Worm (Caenorhabditis elegans) whole organism, young adult: ENCODE data around the gene flp-32.

Experiments used
- B0261.1 ChIP-seq: sonication (generic microtip); optimal IDR thresholded peaks from 2 replicates; lab custom pipeline; 2016; ENCODE audit warnings: mild to moderate bottlenecking, missing genetic modification characterization, moderate library complexity, missing compliant biosample characterization
- B0336.3 ChIP-seq: fragments of 200-800 bp; sonication (Bioruptor generic); IDR thresholded peaks from 2 replicates; pipeline ENCODE4 v1.3.6; 2022; ENCODE audit warnings: missing genetic modification characterization, missing compliant biosample characterization
- C17E4.6 ChIP-seq: fragments of 200-800 bp; sonication (Bioruptor generic); IDR thresholded peaks from 2 replicates; pipeline ENCODE4 v1.3.6; 2022; ENCODE audit warnings: missing genetic modification reagents, missing genetic modification characterization, missing compliant biosample characterization
- F52B5.7 ChIP-seq: sonication (generic microtip); optimal IDR thresholded peaks from 2 replicates; lab custom pipeline; 2016; ENCODE audit warnings: mild to moderate bottlenecking, missing genetic modification characterization, missing compliant biosample characterization
- F55B11.4 ChIP-seq: sonication (generic microtip); optimal IDR thresholded peaks from 2 replicates; lab custom pipeline; 2016; ENCODE audit warnings: missing compliant biosample characterization, missing genetic modification characterization, borderline replicate concordance; ENCODE audit not compliant: insufficient read depth
- F57C9.4 ChIP-seq: sonication (generic microtip); optimal IDR thresholded peaks from 2 replicates; lab custom pipeline; 2017; ENCODE audit warnings: mild to moderate bottlenecking, missing genetic modification characterization, missing compliant biosample characterization
- Y79H2A.3 ChIP-seq: fragments of 200-800 bp; sonication (Bioruptor generic); conservative IDR thresholded peaks from 2 replicates; pipeline ENCODE4 v1.3.6; 2022; ENCODE audit warnings: missing genetic modification reagents, missing genetic modification characterization, missing compliant biosample characterization
- ZK185.1 ChIP-seq: sonication (generic microtip); optimal IDR thresholded peaks from 2 replicates; lab custom pipeline; 2016; ENCODE audit warnings: mild to moderate bottlenecking, missing genetic modification characterization, missing compliant biosample characterization; ENCODE audit not compliant: poor library complexity, severe bottlenecking
- ama-1 ChIP-seq, 3 experiments: fragments of 150-350 bp in 1 of 3; sonication (generic microtip) in 2 of 3; optimal IDR thresholded peaks; 2 replicates each; lab custom pipeline; 2014 to 2018; ENCODE audit warnings: missing biosample characterization in 2 of 3, missing genetic modification characterization in 2 of 3, missing genetic modification reagents in 2 of 3
- aptf-3 ChIP-seq: fragments of 200-800 bp; sonication (Bioruptor generic); IDR thresholded peaks from 2 replicates; pipeline ENCODE4 v1.3.6; 2022; ENCODE audit warnings: missing genetic modification characterization, missing compliant biosample characterization
- athp-1 ChIP-seq: sonication (generic microtip); optimal IDR thresholded peaks from 2 replicates; lab custom pipeline; 2017; ENCODE audit warnings: mild to moderate bottlenecking, missing genetic modification characterization, missing compliant biosample characterization
- bed-2 ChIP-seq: fragments of 200-800 bp; sonication (Bioruptor generic); IDR thresholded peaks from 2 replicates; pipeline ENCODE4 v1.3.6; 2022; ENCODE audit warnings: missing genetic modification reagents, missing genetic modification characterization, missing compliant biosample characterization
- cebp-1 ChIP-seq, 2 experiments: fragments of 200-800 bp in 1 of 2; sonication (Bioruptor generic) in 1 of 2; sonication (generic microtip) in 1 of 2; IDR thresholded peaks in 1 of 2; optimal IDR thresholded peaks in 1 of 2; 2 replicates each; pipeline versions ENCODE4 v1.3.6 to Lab custom; 2017 to 2022; ENCODE audit warnings: missing compliant biosample characterization in 2 of 2, missing genetic modification characterization in 2 of 2, mild to moderate bottlenecking in 1 of 2, missing genetic modification reagents in 1 of 2, moderate library complexity in 1 of 2
- efl-1 ChIP-seq: fragments of 150-350 bp; optimal IDR thresholded peaks from 2 replicates; lab custom pipeline; 2014; ENCODE audit warnings: missing biosample characterization, missing genetic modification reagents, missing genetic modification characterization
- egl-44 ChIP-seq: fragments of 200-800 bp; sonication (Bioruptor generic); IDR thresholded peaks from 2 replicates; pipeline ENCODE4 v1.3.6; 2022; ENCODE audit warnings: missing genetic modification reagents, missing genetic modification characterization, missing compliant biosample characterization
- egrh-3 ChIP-seq: fragments of 200-800 bp; sonication (Bioruptor generic); IDR thresholded peaks from 2 replicates; pipeline ENCODE4 v1.3.6; 2022; ENCODE audit warnings: missing genetic modification reagents, missing genetic modification characterization, missing compliant biosample characterization
- ets-4 ChIP-seq: fragments of 200-800 bp; sonication (Bioruptor generic); optimal IDR thresholded peaks from 2 replicates; lab custom pipeline; 2018; ENCODE audit warnings: mild to moderate bottlenecking, missing genetic modification characterization, missing compliant biosample characterization
- gei-17 ChIP-seq: fragments of 200-800 bp; sonication (Bioruptor generic); optimal IDR thresholded peaks from 2 replicates; lab custom pipeline; 2018; ENCODE audit warnings: mild to moderate bottlenecking, missing genetic modification characterization, missing compliant biosample characterization
- hlh-12 ChIP-seq: sonication (generic microtip); optimal IDR thresholded peaks from 2 replicates; lab custom pipeline; 2016; ENCODE audit warnings: missing genetic modification characterization, missing compliant biosample characterization
- hlh-26 ChIP-seq: fragments of 200-800 bp; sonication (Bioruptor generic); conservative IDR thresholded peaks from 2 replicates; pipeline ENCODE4 v1.3.6; 2022; ENCODE audit warnings: missing genetic modification reagents, missing genetic modification characterization, missing compliant biosample characterization
- hmg-1.2 ChIP-seq: fragments of 200-800 bp; sonication (Bioruptor generic); IDR thresholded peaks from 2 replicates; pipeline ENCODE4 v1.3.6; 2022; ENCODE audit warnings: missing genetic modification reagents, missing genetic modification characterization, missing compliant biosample characterization
- hmg-20 ChIP-seq: fragments of 200-800 bp; sonication (Bioruptor generic); IDR thresholded peaks from 2 replicates; pipeline ENCODE4 v1.3.6; 2022; ENCODE audit warnings: missing genetic modification reagents, missing genetic modification characterization, missing compliant biosample characterization
- hsf-1 ChIP-seq: fragments of 200-800 bp; sonication (Bioruptor generic); IDR thresholded peaks from 2 replicates; pipeline ENCODE4 v1.3.6; 2022; ENCODE audit warnings: missing genetic modification reagents, missing genetic modification characterization, missing compliant biosample characterization
- lin-26 ChIP-seq: fragments of 200-800 bp; sonication (Bioruptor generic); IDR thresholded peaks from 2 replicates; pipeline ENCODE4 v1.3.6; 2022; ENCODE audit warnings: missing genetic modification reagents, missing genetic modification characterization, missing compliant biosample characterization
- lin-40 ChIP-seq: sonication (generic microtip); optimal IDR thresholded peaks from 2 replicates; lab custom pipeline; 2016; ENCODE audit warnings: missing genetic modification characterization, mild to moderate bottlenecking, missing compliant biosample characterization, missing genotype, missing genetic modification reagents
- madf-10 ChIP-seq: sonication (generic microtip); optimal IDR thresholded peaks from 2 replicates; lab custom pipeline; 2016; ENCODE audit warnings: mild to moderate bottlenecking, missing genetic modification characterization, missing compliant biosample characterization
- madf-8 ChIP-seq: fragments of 200-800 bp; sonication (Bioruptor generic); conservative IDR thresholded peaks from 2 replicates; pipeline ENCODE4 v1.3.6; 2022; ENCODE audit warnings: missing genetic modification reagents, missing genetic modification characterization, missing compliant biosample characterization
- mxl-1 ChIP-seq: sonication (generic microtip); optimal IDR thresholded peaks from 2 replicates; lab custom pipeline; 2016; ENCODE audit warnings: missing genetic modification characterization, missing compliant biosample characterization
- nfyb-1 ChIP-seq: fragments of 200-800 bp; sonication (Bioruptor generic); IDR thresholded peaks from 2 replicates; pipeline ENCODE4 v1.3.6; 2022; ENCODE audit warnings: missing genetic modification reagents, missing genetic modification characterization, missing compliant biosample characterization
- nhr-90 ChIP-seq: sonication (generic microtip); optimal IDR thresholded peaks from 2 replicates; lab custom pipeline; 2016; ENCODE audit warnings: missing genotype, mild to moderate bottlenecking, missing genetic modification characterization, missing compliant biosample characterization
- pbrm-1 ChIP-seq: fragments of 200-800 bp; sonication (Bioruptor generic); IDR thresholded peaks from 2 replicates; pipeline ENCODE4 v1.3.6; 2022; ENCODE audit warnings: missing genetic modification reagents, missing genetic modification characterization, missing compliant biosample characterization
- rec-8 ChIP-seq, 2 experiments: sonication (generic microtip); optimal IDR thresholded peaks; 2 replicates each; lab custom pipeline; 2016; ENCODE audit warnings: mild to moderate bottlenecking in 2 of 2, missing genetic modification characterization in 2 of 2, missing genetic modification reagents in 2 of 2, missing genotype in 2 of 2, missing biosample characterization in 1 of 2, missing compliant biosample characterization in 1 of 2, moderate library complexity in 1 of 2
- sdz-38 ChIP-seq: sonication (generic microtip); optimal IDR thresholded peaks from 2 replicates; lab custom pipeline; 2016; ENCODE audit warnings: missing genotype, missing genetic modification characterization, missing compliant biosample characterization
- snpc-1.1 ChIP-seq: sonication (generic microtip); optimal IDR thresholded peaks from 2 replicates; lab custom pipeline; 2017; ENCODE audit warnings: missing genetic modification characterization, mild to moderate bottlenecking, missing compliant biosample characterization, antibody characterized with exemption, moderate library complexity, missing genotype, missing genetic modification reagents; ENCODE audit not compliant: insufficient read depth
- snpc-4 ChIP-seq, 5 experiments: fragments of 150-350 bp in 1 of 5; sonication (generic microtip) in 4 of 5; optimal IDR thresholded peaks; 2 replicates each; lab custom pipeline; 2014 to 2018; ENCODE audit warnings: missing genetic modification characterization in 5 of 5, missing biosample characterization in 3 of 5, antibody characterized with exemption in 2 of 5, mild to moderate bottlenecking in 2 of 5, missing compliant biosample characterization in 2 of 5, missing genotype in 2 of 5, moderate library complexity in 2 of 5, missing genetic modification reagents in 1 of 5
- zfh-2 ChIP-seq: fragments of 200-800 bp; sonication (Bioruptor generic); conservative IDR thresholded peaks from 2 replicates; pipeline ENCODE4 v1.3.6; 2022; ENCODE audit warnings: missing genetic modification reagents, missing genetic modification characterization, missing compliant biosample characterization
- zim-3 ChIP-seq: sonication (generic microtip); optimal IDR thresholded peaks from 2 replicates; lab custom pipeline; 2017; ENCODE audit warnings: mild to moderate bottlenecking, missing genetic modification characterization, moderate library complexity, missing compliant biosample characterization
- ztf-25 ChIP-seq: fragments of 200-800 bp; sonication (Bioruptor generic); IDR thresholded peaks from 2 replicates; pipeline ENCODE4 v1.3.6; 2022; ENCODE audit warnings: missing genetic modification reagents, missing genetic modification characterization, missing compliant biosample characterization
- ztf-28 ChIP-seq: fragments of 200-800 bp; sonication (Bioruptor generic); IDR thresholded peaks from 2 replicates; pipeline ENCODE4 v1.3.6; 2022; ENCODE audit warnings: missing genetic modification reagents, missing genetic modification characterization, missing compliant biosample characterization

flp-32 gene

DNA sequence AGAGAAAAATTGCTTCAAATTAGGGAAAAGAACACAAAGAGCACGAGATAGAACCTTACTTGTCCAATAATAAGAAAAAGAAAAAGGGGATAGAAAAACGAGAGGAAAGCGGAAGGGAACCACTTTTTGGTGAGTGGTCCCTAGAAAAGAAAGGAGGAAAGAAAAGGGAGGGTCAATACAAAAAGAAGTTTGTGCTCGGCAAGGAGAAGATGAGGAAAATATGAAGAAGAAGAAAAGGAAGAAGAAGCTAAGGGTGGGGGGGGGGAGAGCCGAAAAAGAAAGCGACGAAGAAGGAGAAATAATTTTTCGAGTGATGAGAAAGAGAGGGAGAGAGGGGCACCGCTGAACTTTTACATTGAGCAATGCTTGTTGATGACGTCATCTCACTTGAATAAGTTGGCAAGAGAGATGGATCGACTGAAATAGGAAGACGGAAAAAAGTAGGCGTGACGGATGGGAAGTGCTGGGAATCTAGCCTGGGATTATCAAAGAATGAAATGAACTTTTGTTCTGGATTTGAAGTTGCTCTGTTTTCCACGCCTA, 47.7 kb upstream of the flp-32 start (continued):
- TF ChIP-seq ZK185.1 (tag; lab: Kevin White, UChicago), result no peak

DNA sequence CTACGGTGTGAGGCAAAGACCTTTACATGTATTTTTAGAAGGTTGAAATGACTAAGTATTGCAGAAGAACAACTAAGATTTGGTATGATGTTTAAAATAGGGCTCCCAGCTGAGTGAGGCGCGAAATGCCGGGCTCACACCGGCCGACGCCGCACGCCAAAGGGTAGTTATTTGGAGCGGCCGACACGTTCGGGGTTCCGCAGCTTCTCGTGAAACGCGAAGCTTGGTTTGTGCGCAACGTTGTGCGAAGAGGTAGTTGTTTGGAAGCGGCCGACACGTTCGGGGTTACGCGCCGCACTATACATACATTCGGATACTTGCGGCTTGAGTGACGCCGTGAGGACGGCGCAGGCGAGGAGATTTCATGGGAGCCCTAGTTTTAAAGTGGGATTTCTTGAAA, 45.3 kb upstream of the flp-32 start:
- TF ChIP-seq hsf-1 (GFP tag; lab: Robert Waterston, UW) (0 out of 2 replicates have a peak, but pooled peaks have one; percentile 36), zfh-2 (GFP tag; lab: Robert Waterston, UW) (peak; percentile 79), snpc-4 (GFP tag; optimal IDR thresholded peaks at IDR 0.05; lab: Kevin White, UChicago) (peak; percentile 11), snpc-4 (tag; optimal IDR thresholded peaks at IDR 0.05; lab: Kevin White, UChicago) (peak in 3 of 4 experiments; percentile 52 to 89 (median 79)), hmg-1.2 (GFP tag; lab: Robert Waterston, UW) (0 out of 2 replicates have a peak, but pooled peaks have one; percentile 4), hmg-20 (GFP tag; lab: Robert Waterston, UW) (no peak), efl-1 (GFP tag; lab: Kevin White, UChicago) (no peak), bed-2 (GFP tag; lab: Robert Waterston, UW) (0 out of 2 replicates have a peak, but pooled peaks have one; percentile 44)
- TF ChIP-seq, all 124 proteins: peak for 5

DNA sequence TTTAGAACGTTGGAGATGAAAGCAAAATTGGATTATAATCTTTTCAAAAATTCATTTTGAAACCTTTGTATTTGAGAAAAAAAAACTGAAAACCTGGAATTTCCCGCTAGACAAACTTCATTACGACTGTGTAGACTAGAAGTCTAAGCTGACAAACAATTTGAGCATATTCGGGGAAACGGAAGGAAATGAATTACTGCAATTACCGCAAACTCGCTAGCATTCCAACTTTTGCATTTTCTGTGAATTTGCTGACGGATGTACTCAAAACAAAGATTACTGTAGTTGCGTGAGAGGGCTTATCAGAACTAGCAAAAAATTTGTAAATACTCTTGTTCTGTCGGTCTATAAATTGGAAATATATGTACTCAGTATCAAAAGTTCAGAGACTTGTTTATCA, 43.7 kb upstream of the flp-32 start:
- TF ChIP-seq ztf-25 (GFP tag; lab: Robert Waterston, UW), result no peak
- peak; percentile 66 for TF ChIP-seq sdz-38 (tag; lab: Kevin White, UChicago)
- TF ChIP-seq Y79H2A.3 (GFP tag; lab: Robert Waterston, UW), result no peak
- TF ChIP-seq nfyb-1, result no peak
- no peak for TF ChIP-seq C17E4.6 (GFP tag; lab: Robert Waterston, UW)
- TF ChIP-seq, all 124 proteins: peak for 1

DNA sequence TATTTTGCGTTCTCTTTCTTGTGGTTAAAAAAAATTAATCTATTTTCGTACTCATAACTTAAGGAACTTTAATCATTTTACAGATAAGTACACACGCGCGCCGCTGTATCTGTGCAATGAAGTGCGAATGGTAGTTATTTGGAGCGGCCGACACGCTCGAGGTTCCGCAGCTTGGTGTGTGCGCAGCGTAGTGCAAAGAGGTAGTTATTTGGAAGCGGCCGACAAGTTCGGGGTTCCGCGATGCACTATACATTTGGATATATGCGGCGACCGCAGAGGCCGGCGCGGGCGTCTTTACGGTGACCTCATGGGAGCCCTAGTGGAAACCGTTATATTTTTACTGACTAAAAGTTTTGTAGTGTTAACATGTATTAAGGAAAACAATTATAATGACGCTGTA, 40.9 kb upstream of the flp-32 start:
- TF ChIP-seq egl-44 (GFP tag; lab: Robert Waterston, UW), result no peak
- TF ChIP-seq lin-26, result no peak
- TF ChIP-seq athp-1 (tag; lab: Kevin White, UChicago), result no peak
- TF ChIP-seq cebp-1 (GFP tag; IDR thresholded peaks at IDR 0.05; lab: Robert Waterston, UW), result no peak
- no peak for TF ChIP-seq cebp-1 (tag; optimal IDR thresholded peaks at IDR 0.05; lab: Kevin White, UChicago)
- no peak for TF ChIP-seq gei-17 (GFP tag; lab: Kevin White, UChicago)
- peak; percentile 6 for TF ChIP-seq snpc-4 (GFP tag; optimal IDR thresholded peaks at IDR 0.05; lab: Kevin White, UChicago)
- peak in 3 of 4 experiments; percentile 38 to 90 (median 77) for TF ChIP-seq snpc-4 (tag; optimal IDR thresholded peaks at IDR 0.05; lab: Kevin White, UChicago)
- TF ChIP-seq hsf-1 (GFP tag; lab: Robert Waterston, UW), result no peak
- peak; percentile 22 for TF ChIP-seq snpc-1.1 (tag; lab: Kevin White, UChicago)
- TF ChIP-seq hmg-1.2 (GFP tag; lab: Robert Waterston, UW), result peak; percentile 22; the same call in 1 of the 2 replicates
- TF ChIP-seq F52B5.7, result no peak
- TF ChIP-seq hlh-12 (tag; lab: Kevin White, UChicago), result no peak
- TF ChIP-seq nhr-90, result no peak
- TF ChIP-seq F57C9.4 (tag; lab: Kevin White, UChicago), result no peak
- TF ChIP-seq B0261.1 (tag; lab: Kevin White, UChicago), result no peak
- TF ChIP-seq sdz-38 (tag; lab: Kevin White, UChicago), result peak; percentile 62
- TF ChIP-seq rec-8 (tag; optimal IDR thresholded peaks at IDR 0.05; lab: Kevin White, UChicago), result no peak
- no peak for TF ChIP-seq mxl-1 (tag; lab: Kevin White, UChicago)
- no peak for TF ChIP-seq ama-1 (optimal IDR thresholded peaks at IDR 0.05; lab: Kevin White, UChicago)
- TF ChIP-seq ama-1 (GFP tag; optimal IDR thresholded peaks at IDR 0.05; lab: Kevin White, UChicago), result no peak
- TF ChIP-seq B0336.3 (GFP tag; lab: Robert Waterston, UW), result no peak
- no peak for TF ChIP-seq madf-10
- no peak for TF ChIP-seq F55B11.4 (tag; lab: Kevin White, UChicago)
- TF ChIP-seq madf-8 (GFP tag; lab: Robert Waterston, UW), result no peak
- no peak for TF ChIP-seq lin-40 (tag; lab: Kevin White, UChicago)
- no peak for TF ChIP-seq egrh-3 (GFP tag; lab: Robert Waterston, UW)
- no peak for TF ChIP-seq ztf-28 (GFP tag; lab: Robert Waterston, UW)
- no peak for TF ChIP-seq zim-3 (tag; lab: Kevin White, UChicago)
- TF ChIP-seq pbrm-1, result no peak
- TF ChIP-seq hlh-26 (GFP tag; lab: Robert Waterston, UW), result no peak
- TF ChIP-seq ets-4 (GFP tag; lab: Kevin White, UChicago), result no peak
- 0 out of 2 replicates have a peak, but pooled peaks have one; percentile 28 for TF ChIP-seq zfh-2 (GFP tag; lab: Robert Waterston, UW)
- TF ChIP-seq aptf-3 (GFP tag; lab: Robert Waterston, UW), result no peak
